Worm (Caenorhabditis elegans) whole organism, late embryonic: Measurements from ENCODE around the gene F11C7.2.

Source experiments
- F13H6.1 ChIP-seq: sonication (generic microtip); optimal IDR thresholded peaks from 2 replicates; lab custom pipeline; 2016; ENCODE audit warnings: missing genetic modification characterization, missing compliant biosample characterization
- ceh-2 ChIP-seq: sonication (generic microtip); optimal IDR thresholded peaks from 2 replicates; lab custom pipeline; 2016; ENCODE audit warnings: missing genotype, missing genetic modification characterization, missing compliant biosample characterization
- mec-3 ChIP-seq: sonication (generic microtip); optimal IDR thresholded peaks from 2 replicates; lab custom pipeline; 2016; ENCODE audit warnings: borderline replicate concordance, missing genetic modification characterization, missing compliant biosample characterization
- nfya-1 ChIP-seq: sonication (generic microtip); optimal IDR thresholded peaks from 2 replicates; lab custom pipeline; 2017; ENCODE audit warnings: missing genetic modification characterization, mild to moderate bottlenecking, missing compliant biosample characterization, antibody characterized with exemption, moderate library complexity
- nhr-11 ChIP-seq: fragments of 150-350 bp; optimal IDR thresholded peaks from 2 replicates; lab custom pipeline; 2014; ENCODE audit warnings: missing biosample characterization, missing genetic modification characterization
- nhr-232 ChIP-seq: sonication (generic microtip); optimal IDR thresholded peaks from 2 replicates; lab custom pipeline; 2016; ENCODE audit warnings: missing genetic modification characterization, missing compliant biosample characterization
- pros-1 ChIP-seq: fragments of 150-350 bp; optimal IDR thresholded peaks from 2 replicates; lab custom pipeline; 2014; ENCODE audit warnings: missing biosample characterization, missing genetic modification reagents, missing genetic modification characterization
- unc-55 ChIP-seq: sonication (generic microtip); optimal IDR thresholded peaks from 2 replicates; lab custom pipeline; 2017; ENCODE audit warnings: missing biosample characterization, missing genetic modification reagents, missing genetic modification characterization

ce11 chrX:17421532-17422078 is 25.0 kb downstream of the F11C7.2 start, which contains the start of gene osm-11:
- TF ChIP-seq nhr-232 (tag; lab: Kevin White, UChicago) (no peak), nhr-11 (tag; lab: Kevin White, UChicago) (no peak), F13H6.1 (tag; lab: Kevin White, UChicago) (no peak), mec-3 (tag; lab: Kevin White, UChicago) (no peak), nfya-1 (tag; lab: Kevin White, UChicago) (no peak), ceh-2 (no peak), unc-55 (GFP tag; lab: Kevin White, UChicago) (no peak), pros-1 (tag; lab: Kevin White, UChicago) (no peak)
